Worm (Caenorhabditis elegans) whole organism, L4/young adult: ENCODE results near the gene T14G11.1.

Source experiments
- W03F9.2 ChIP-seq: fragments of 150-350 bp; optimal IDR thresholded peaks from 2 replicates; lab custom pipeline; 2014; ENCODE audit warnings: missing biosample characterization, missing genetic modification characterization
- him-1 ChIP-seq: sonication (generic microtip); optimal IDR thresholded peaks from 2 replicates; lab custom pipeline; 2016; ENCODE audit warnings: missing genotype, missing genetic modification reagents, missing genetic modification characterization, missing compliant biosample characterization

DNA sequence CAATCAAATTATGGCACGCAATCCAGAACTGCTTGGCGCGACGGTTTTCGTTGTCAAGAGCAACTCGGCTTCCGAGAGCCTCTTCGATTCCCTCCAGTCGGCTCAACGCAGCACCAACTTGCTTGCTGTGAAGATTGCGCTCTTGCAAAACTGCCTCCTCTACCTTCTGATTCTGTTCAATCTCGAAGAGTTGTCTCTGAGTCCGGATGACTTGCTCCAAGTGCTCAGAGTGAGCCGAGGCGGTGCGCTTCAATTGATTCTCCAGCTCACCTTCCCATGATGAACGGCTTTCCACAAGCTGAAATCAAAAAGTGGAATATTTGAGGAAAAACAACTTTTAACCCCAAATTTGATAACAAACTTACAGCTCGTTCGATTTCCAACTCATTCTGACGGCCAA is 4.3 kb upstream of the T14G11.1 start:
- no peak for TF ChIP-seq him-1 (tag; lab: Kevin White, UChicago)
- TF ChIP-seq W03F9.2 (tag; lab: Kevin White, UChicago), result no peak
